Worm (Caenorhabditis elegans) whole organism, dauer: ENCODE results near the gene T26H8.5.

ENCODE experiments used
- unc-62 ChIP-seq: sonication (generic microtip); optimal IDR thresholded peaks from 2 replicates; lab custom pipeline; 2017; ENCODE audit warnings: missing biosample characterization, missing genetic modification reagents, missing genetic modification characterization

The T26H8.5 gene

DNA sequence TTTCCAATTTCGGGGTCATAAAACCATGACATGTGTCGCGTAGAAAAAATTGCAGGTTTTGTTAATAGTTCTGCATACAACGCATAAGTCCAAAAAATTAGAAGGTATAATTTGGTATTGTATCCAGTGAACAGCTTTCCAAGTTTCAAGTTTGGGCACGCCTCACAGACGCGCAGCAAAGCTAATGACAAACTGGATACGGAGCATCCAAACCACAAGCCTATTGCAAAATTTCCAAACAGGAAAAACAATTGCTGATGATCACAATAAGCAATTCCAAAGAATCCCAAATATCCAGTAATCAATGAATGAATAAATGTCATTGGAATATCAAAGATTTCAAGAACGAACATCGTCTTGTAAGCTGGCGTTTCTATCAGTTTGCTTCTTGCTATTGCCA is 8.1 kb upstream of the T26H8.5 start:
- TF ChIP-seq unc-62: no peak

DNA sequence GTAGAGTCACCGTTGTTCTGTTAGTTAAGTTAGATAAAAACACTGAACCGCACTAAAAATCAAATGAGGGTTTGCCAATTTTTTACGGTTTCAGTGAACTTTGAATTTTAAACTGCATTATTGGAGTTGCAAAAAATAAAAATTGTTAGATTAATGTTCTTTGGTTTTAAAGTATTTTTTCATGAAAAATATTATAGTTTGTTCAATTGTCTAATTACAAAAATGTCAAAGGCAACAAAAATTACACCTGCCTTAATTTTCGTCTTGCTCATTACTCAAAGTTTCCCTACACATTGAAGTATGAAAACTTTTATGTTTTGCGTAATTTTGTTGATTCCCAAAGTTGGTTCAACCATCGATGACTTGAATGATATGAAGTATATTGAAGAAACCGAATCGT is 5.4 kb upstream of the T26H8.5 start, which contains the start of gene irld-62:
Gene irld-62 (plus strand): TSS at position 301 of the 400 bp plus-strand sequence.
- no peak for TF ChIP-seq unc-62

DNA sequence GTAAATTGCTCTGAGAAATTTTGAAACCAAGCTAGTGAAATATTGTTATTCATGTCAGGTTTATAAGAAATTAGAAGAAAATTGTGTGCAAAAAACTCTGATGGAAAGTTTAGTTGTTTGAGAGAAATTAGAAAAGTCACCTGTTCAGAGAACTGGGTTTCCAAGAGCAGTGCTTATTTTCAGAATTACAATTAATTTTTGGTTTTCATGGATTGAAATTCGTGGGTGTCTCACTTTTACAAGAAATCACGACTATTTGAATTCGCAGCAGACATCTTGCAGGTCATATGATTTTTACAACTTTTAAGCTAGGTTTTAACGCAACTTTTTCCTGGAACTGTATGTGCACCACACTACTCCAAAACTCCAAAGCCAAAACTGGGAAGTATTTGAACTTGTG is 3.6 kb upstream of the T26H8.5 start, which contains the start of gene srz-10:
Gene srz-10 (minus strand): TSS at position 88 of the 400 bp plus-strand sequence.
- TF ChIP-seq unc-62: no peak

DNA sequence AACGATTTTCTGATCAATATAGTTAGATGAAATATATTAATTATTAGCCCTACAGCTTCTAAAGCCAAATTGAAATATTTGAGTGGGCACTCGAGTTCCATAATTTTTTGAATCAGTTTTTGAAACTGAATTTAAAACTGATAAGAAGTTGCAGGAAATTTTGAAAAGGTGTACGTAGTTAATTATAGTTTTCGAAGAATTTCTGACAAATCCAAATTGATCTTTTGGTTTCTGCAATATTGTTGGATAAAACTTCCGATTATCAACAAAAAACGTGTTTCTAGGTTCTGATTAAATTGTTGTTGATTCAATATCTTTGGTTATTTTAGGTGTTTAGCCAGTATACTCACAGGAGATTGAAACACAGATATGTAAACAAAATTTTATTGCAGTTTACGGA is 1.3 kb upstream of the T26H8.5 start, which contains the start of gene T26H8.4:
Gene T26H8.4 (minus strand): TSS at position 101 of the 400 bp plus-strand sequence.
- no peak for TF ChIP-seq unc-62

DNA sequence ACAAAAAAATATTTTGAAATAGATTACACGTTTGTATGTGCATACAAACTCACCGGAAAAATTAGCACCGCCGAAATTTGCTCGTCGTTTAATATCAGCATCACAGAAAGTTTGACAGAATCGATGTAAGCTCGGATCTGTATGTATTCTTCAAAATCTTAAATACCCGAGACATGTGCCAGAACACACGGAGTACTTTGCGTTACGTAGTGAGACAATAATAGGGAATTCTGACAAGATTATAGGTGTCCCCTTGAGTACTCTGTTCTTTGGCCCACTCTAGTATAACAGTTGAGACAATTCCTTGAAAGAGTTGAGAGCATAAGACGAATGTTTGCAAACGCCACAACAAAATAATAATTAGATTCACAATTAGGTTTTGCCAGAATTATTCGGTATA is 1.8 kb downstream of the T26H8.5 start, which contains the start of gene srx-48:
Gene srx-48 (minus strand): TSS at position 101 of the 400 bp plus-strand sequence.
- TF ChIP-seq unc-62: no peak

DNA sequence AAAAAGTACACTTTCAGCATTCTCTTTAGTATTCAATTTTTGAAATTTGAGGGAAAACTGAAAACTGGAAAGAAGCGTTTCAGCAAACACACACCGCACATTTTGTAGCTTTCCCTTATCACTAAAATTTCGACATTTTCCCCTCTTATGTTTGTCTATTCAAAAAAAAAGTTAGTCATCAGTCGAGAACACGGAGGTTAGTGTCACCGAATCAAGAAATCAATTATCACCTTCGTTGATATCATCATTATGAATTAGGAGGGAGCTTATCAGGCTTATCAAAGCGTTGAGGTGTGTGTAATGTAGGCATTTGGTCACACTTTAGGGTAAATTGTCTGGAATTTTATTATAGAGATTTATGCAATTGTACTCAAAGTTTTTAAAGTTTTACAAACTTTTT is 6.8 kb downstream of the T26H8.5 start, which contains the start of gene cpr-3:
Gene cpr-3 (minus strand): TSS at position 104 of the 400 bp plus-strand sequence.
- TF ChIP-seq unc-62: no peak

DNA sequence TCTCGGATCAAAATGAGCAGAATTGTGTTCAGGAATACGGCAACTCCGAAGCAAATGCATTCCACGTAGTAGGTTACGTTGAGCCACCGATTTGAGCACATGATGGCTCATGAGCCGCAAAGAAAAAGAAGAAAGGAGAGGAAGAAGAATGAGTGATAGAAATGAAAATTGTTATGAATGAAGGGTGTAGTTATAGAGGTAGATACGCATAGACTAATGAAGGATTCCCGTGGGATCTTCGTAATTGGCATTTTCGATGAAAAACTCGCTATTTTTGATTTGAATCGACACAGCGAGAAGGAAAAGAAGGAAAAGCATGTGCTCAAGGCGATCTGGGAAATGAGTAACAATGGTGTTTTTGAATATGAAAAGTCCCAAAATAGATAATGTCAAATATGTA is 11.5 kb downstream of the T26H8.5 start, which contains the start of gene str-96:
Gene str-96 (minus strand): TSS at position 101 of the 400 bp plus-strand sequence.
- TF ChIP-seq unc-62: no peak

DNA sequence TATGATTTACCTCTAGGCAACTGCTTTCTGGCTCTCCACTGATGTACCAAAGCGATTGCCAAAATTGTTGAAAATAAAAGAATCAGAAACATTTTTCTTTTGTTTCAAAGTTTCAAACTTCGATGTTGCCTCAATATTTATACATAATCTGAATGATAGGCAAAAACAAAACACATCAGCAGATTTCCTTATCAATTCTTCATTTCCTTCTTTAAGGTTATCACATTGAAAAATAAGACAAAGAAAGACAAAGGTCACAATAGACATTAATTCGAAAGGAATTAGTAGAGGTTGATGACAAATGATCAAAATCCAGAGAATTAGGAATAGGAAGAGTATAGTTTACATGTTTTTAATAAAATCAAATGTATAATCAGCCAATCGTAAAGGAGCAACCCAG is 14.4 kb downstream of the T26H8.5 start, which contains the start of gene cyp-34A2:
Gene cyp-34A2 (minus strand): TSS at position 101 of the 400 bp plus-strand sequence.
- TF ChIP-seq unc-62: no peak

DNA sequence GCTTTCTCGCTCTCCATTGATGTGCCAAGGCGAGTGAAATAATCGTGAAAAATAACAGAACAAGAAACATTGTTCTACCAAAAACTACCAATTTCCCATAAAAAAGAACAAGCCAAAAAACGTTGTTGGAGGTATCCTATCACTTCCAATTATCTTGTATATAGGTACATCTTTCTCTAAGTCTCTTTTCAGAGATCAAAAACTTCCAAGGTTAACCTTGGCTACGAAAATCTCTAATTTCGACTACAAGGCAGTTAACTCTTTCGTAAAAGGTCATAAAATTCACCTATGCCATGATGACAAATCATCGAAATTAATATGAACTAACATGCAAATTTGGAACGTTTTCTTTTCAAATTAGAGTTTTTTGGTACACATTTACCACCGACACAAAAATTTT is 17.5 kb downstream of the T26H8.5 start, which contains the start of gene cyp-34A1:
Gene cyp-34A1 (minus strand): TSS at position 101 of the 400 bp plus-strand sequence.
- TF ChIP-seq unc-62: no peak

DNA sequence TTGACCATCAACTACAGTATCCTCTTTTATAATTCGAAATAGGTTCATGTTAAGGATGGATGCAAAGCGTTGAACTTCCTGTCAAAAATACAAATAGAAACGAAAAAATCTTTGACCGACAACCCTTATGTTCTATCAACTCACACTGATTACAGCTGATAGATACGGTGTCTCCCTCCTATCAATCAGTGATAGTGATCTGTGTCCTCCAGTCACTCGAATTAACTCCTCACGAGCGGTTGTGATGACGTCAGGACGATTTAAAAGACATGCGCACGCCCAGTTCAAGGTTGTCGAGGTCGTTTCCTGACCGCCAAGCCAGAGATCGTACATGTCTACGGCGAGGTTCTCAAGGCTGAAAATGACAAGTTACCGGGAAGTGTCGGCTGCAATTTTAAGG is 19.4 kb downstream of the T26H8.5 start:
- no peak for TF ChIP-seq unc-62

DNA sequence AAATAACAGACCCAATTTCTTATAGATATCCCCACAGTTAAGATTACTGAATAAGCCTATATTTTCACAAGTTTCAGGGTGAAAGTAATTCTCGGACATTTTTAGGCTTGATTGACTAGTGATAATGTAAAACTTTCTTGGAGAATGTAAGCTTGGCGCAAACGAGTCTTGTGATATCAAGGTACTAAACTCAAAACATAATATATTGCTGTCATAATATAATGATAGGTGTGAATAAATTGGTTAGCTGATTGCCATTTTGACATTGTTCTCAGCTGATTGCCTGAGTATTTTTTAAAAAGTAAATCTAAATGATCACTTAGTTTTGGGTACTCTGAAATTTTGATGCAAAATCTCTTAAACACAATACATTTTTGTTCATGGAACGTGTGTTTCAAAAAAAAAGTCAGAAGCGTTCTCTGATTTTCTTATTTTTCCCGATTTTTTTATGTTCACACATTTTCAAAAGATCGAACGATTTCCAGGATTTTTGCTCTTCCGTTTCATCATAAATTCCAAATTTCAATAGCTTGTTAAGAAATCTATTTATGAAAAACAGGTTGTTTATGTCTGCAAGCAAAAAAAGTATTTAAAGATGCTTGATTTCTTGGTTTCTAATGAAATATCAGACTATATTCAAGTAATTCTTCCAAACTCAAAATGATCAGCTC is 24.0 kb downstream of the T26H8.5 start, which contains the start of the genes srw-19 and srx-51:
Gene srw-19 (minus strand): TSS at position 101 of the 671 bp plus-strand sequence.
Gene srx-51 (plus strand): TSS at position 621 of the 671 bp plus-strand sequence.
- no peak for TF ChIP-seq unc-62

DNA sequence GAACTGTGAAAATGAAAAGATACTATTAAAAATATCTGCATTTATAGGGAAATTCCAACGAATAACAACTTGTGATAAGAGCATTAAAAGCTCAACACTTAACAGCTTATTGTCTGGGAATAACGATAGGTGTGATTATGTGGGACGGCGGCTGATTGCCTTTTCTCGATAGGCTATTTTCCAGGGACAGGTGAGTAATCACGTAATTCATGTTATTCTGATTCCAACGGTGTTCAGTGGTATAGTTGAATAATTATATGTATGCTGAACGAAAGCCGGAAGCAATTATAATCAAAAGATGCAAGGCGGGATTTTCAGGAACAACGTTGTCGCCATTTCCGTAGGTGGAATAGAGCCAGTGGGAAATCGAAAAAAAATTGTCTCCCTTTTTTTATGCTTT is 28.5 kb downstream of the T26H8.5 start, which contains the start of gene srw-17:
Gene srw-17 (minus strand): TSS at position 101 of the 400 bp plus-strand sequence.
- no peak for TF ChIP-seq unc-62

DNA sequence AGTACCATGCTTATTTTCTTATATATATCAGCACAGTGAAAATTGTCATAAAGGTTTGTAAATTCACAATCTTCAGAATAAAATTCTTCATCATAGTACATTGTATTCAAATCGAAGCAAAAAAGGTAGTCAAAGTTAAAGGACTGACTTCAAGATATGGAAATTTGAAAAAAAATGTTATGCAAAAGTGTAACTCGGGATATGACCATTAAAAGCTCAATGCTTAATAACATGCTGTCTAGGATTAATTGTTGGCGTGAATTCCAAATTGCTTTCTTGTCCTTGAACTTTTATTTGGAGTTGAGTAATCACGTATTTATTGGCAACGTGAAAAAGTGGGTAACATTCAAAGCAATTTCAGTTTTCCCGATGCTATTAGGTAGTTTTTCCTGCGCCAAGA is 30.6 kb downstream of the T26H8.5 start, which contains the start of gene srw-16:
Gene srw-16 (minus strand): TSS at position 101 of the 400 bp plus-strand sequence.
- no peak for TF ChIP-seq unc-62

DNA sequence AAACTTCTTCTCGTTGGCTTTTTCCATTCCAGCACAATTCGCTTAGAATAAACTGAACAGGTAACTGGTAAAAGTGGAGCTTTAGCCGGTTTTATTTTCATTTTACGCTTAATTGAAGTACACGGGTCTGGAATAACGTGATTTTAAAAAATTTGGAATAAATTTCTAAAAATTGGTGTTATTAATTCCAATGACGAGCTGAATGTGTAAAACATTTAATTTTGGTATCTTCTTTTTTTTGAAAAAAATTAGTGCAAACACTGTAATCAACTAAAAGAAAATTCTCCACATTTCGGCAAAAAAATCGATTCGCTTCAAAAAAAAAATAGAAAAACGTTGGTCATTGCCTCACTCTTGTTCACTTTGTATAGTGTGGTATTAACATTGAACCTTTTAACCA is 33.1 kb downstream of the T26H8.5 start, which contains the start of gene T10H4.4:
Gene T10H4.4 (minus strand): TSS at position 101 of the 400 bp plus-strand sequence.
- no peak for TF ChIP-seq unc-62

DNA sequence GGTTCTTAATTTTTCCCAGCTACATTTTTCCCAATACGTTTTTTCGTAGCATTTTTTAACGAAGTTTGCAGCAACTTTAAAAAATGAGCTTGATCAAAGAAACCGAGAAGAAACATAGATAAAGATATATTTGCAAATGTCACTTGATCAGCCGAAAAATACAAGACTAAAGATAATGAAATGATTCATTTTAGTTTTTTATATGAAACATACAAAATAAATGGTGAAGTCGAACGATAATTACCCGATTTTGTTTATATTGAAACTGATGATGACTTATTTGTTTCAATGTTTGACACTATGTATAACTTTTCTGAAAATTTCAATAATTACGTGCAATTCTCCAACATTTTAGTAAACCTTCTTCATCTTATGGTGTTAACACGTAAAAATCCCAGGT is 37.1 kb downstream of the T26H8.5 start, which contains the start of gene srw-22:
Gene srw-22 (plus strand): TSS at position 301 of the 400 bp plus-strand sequence.
- TF ChIP-seq unc-62: no peak

DNA sequence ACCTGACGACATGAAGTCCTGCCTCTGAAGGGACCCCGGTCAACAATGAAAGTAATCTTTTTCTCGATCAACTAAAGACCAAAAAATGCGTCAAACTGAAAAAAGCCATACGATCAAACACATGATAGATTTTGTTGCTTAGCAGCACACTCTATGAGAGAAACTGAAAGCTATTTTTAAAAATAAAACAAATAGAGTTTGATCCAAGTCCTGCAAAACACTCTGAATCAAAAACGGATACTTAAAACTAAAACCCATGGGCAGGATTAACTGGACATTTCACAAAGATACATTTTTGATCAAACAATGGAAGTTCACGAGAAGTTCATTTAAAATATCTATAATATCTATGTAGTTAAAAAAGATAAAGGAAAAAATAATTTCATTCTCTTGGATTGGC is 38.0 kb downstream of the T26H8.5 start, which contains the start of gene T10H4.13:
Gene T10H4.13 (minus strand): TSS at position 101 of the 400 bp plus-strand sequence.
- no peak for TF ChIP-seq unc-62

DNA sequence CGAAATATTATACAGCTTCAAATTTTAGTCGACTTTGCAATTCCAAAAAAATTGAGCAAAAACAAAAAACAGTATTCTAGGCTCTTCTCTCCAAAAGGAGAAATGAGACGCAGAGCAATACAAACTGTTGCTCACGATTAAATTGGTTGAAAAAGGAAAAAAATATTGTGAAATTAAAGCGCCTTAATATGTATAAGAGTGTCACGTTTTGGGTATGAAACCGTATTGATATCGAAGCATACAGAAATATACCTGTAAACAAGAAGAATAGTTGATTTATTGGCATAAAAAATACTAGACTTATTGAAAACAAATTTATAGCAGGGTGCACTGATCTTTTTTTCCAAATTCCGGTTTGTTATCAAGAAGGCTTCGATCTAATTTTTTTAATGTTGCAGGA is 39.6 kb downstream of the T26H8.5 start, which contains the start of gene M01B2.13:
Gene M01B2.13 (minus strand): TSS at position 101 of the 400 bp plus-strand sequence.
- TF ChIP-seq unc-62: no peak
